Worm (Caenorhabditis elegans): ENCODE measurements around the gene egl-10.

Gene egl-10

DNA sequence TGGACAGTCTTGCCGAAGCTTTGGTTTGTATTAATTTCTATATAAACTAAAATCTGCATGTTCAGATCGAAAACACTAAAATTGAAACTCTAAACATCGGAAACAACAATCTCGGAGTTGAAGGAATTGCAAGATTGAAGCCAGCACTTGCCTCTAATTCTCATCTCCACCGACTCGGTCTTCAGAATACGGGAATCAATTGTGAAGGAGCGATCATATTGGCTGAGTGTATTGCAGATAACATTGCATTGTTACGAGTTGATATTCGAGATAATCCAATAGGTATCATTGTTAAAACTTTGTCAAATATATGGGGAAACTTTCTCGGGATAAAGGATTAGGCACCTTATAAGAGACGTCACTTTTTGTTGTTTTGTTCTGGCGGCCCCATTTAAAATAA is 7.5 kb upstream of the egl-10 start:
- TF ChIP-seq sma-9 (GFP tag; optimal IDR thresholded peaks at IDR 0.05) (no peak), sma-9 (tag; optimal IDR thresholded peaks at IDR 0.05) (no peak), unc-39 (tag; optimal IDR thresholded peaks at IDR 0.05) (no peak), elt-1 (tag; optimal IDR thresholded peaks at IDR 0.05) (no peak), peb-1 (tag; optimal IDR thresholded peaks at IDR 0.05) (no peak), unc-62 (GFP tag; optimal IDR thresholded peaks at IDR 0.05) (no peak), nhr-23 (tag; optimal IDR thresholded peaks at IDR 0.05) (no peak), lin-39 (tag; optimal IDR thresholded peaks at IDR 0.05) (no peak), nhr-77 (tag; optimal IDR thresholded peaks at IDR 0.05) (no peak)

DNA sequence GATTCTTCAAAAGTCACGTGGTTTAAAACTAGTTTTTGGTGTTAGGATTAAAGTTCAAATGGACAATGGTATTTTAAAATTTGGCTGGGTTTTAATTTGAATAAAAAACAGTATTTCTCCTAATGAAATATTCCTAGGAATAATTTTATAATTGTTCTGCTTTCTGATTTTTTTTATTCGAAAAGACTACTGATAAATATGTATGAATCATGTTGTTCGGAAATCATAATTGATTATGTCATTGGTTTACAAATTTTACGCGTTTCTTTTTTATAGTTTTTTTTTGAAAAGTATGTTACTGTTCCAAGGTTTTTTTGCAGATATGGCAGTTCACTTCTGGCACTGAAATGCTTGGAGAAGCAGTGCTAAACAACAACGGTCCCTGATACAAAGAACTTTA is 5.6 kb upstream of the egl-10 start, which contains the start of gene F28C1.3:
Gene F28C1.3, plus strand, starts transcription at position 301 of the 400 bp plus-strand sequence.
- TF ChIP-seq lin-11 (tag; optimal IDR thresholded peaks at IDR 0.05) (no peak), nhr-25 (tag; optimal IDR thresholded peaks at IDR 0.05) (no peak), fos-1 (tag; optimal IDR thresholded peaks at IDR 0.05) (no peak), egl-27 (tag; optimal IDR thresholded peaks at IDR 0.05) (no peak), peb-1 (tag; optimal IDR thresholded peaks at IDR 0.05) (no peak), nhr-237 (tag; optimal IDR thresholded peaks at IDR 0.05) (no peak), crh-2 (tag; optimal IDR thresholded peaks at IDR 0.05) (no peak), ztf-11 (tag; optimal IDR thresholded peaks at IDR 0.05) (no peak), nhr-11 (tag; optimal IDR thresholded peaks at IDR 0.05) (no peak), elt-3 (tag; optimal IDR thresholded peaks at IDR 0.05) (no peak), lin-39 (tag; optimal IDR thresholded peaks at IDR 0.05) (no peak), unc-39 (tag; optimal IDR thresholded peaks at IDR 0.05) (no peak)

DNA sequence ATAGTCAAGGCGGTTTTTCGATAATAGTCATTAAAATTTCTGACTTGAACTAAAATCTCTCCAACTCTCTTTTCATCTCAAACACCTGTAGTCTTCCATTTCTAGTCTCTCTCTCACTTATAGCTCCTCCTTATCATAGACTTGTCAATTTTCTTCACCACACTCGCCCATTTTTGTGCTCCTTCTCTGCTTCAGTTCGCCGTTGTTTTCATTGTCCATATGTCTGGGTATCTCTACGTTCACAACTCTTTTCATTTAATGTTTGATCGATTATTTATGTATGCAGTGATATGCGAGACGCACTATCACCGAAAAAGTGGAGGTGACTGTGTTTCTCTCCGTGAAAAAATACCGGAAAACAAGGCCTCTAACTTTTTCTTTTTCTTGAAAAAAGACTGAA is 4.9 kb upstream of the egl-10 start:
- peak; percentile 67 for TF ChIP-seq sma-9 (GFP tag; optimal IDR thresholded peaks at IDR 0.05)
- TF ChIP-seq sma-9 (tag; optimal IDR thresholded peaks at IDR 0.05), result no peak
- TF ChIP-seq gmeb-1 (tag; optimal IDR thresholded peaks at IDR 0.05), result peak; percentile 31
- TF ChIP-seq crh-2 (tag; optimal IDR thresholded peaks at IDR 0.05), result peak; percentile 21
- TF ChIP-seq F13H6.1 (tag; optimal IDR thresholded peaks at IDR 0.05), result peak; percentile 26
- TF ChIP-seq unc-55 (GFP tag; optimal IDR thresholded peaks at IDR 0.05), result no peak
- TF ChIP-seq nhr-10 (tag; optimal IDR thresholded peaks at IDR 0.05), result no peak
- no peak for TF ChIP-seq unc-62 (GFP tag; optimal IDR thresholded peaks at IDR 0.05)
- peak; percentile 96 for TF ChIP-seq fos-1 (tag; optimal IDR thresholded peaks at IDR 0.05)
- no peak for TF ChIP-seq R02D3.7 (tag; optimal IDR thresholded peaks at IDR 0.05)

DNA sequence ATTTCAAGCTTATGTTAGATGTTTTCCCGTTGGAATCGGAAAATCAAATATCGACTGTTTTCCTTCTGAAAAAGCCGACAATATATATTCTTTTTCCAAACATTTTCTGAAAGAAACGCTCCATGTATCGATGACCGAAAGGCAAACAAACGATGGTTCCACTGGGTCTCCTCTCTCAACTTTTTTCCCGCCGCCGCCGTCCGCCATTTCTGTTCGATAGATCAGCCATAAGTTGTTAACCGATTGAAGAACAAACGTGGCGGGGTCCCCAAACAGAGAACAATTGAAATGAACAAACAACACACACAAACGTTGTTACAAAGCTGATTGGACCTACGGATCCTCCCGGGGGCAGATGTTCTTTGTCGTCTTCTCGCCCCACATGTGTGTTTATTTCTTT is 3.8 kb upstream of the egl-10 start:
- TF ChIP-seq ztf-4 (tag; optimal IDR thresholded peaks at IDR 0.05) (no peak), nhr-129 (tag; optimal IDR thresholded peaks at IDR 0.05) (no peak), sma-9 (GFP tag; optimal IDR thresholded peaks at IDR 0.05) (peak; percentile 45), sma-9 (tag; optimal IDR thresholded peaks at IDR 0.05) (no peak), F13H6.1 (tag; optimal IDR thresholded peaks at IDR 0.05) (peak; percentile 7), nhr-6 (tag; optimal IDR thresholded peaks at IDR 0.05) (no peak), lin-13 (GFP tag; optimal IDR thresholded peaks at IDR 0.05) (no peak), ceh-16 (tag; optimal IDR thresholded peaks at IDR 0.05) (no peak)

DNA sequence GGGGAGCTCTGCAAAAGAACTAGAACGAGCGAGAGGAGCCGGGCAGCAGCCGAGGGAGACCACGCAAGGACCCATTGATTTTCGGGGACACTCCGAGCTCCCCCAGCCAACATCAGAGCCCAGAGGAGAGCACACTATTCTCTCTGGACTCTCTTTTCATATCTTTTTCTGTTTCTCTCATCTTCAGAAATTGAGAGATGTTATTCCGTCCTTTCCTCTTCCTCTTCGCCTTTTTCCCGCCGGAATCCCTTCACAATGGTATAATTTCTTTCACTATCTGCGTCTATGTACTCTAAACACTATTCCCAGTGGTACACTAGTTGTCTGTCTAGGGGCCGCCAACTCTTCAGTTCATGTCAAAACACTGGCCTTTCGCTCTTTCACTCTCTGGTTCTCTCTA is 2.6 kb upstream of the egl-10 start:
- no peak for TF ChIP-seq ceh-82 (tag; optimal IDR thresholded peaks at IDR 0.05)
- TF ChIP-seq skn-1 (tag; optimal IDR thresholded peaks at IDR 0.05), result no peak
- TF ChIP-seq ceh-16 (tag; optimal IDR thresholded peaks at IDR 0.05), result no peak
- peak in 1 of 2 experiments; percentile 67 for TF ChIP-seq mdl-1 (tag; optimal IDR thresholded peaks at IDR 0.05)
- no peak for TF ChIP-seq peb-1 (tag; optimal IDR thresholded peaks at IDR 0.05)
- peak; percentile 95 for TF ChIP-seq sma-9 (GFP tag; optimal IDR thresholded peaks at IDR 0.05)
- peak; percentile 23 for TF ChIP-seq sma-9 (tag; optimal IDR thresholded peaks at IDR 0.05)
- peak; percentile 59 for TF ChIP-seq ztf-4 (tag; optimal IDR thresholded peaks at IDR 0.05)
- TF ChIP-seq fos-1 (tag; optimal IDR thresholded peaks at IDR 0.05), result peak; percentile 20
- peak; percentile 66 for TF ChIP-seq nhr-21 (tag; optimal IDR thresholded peaks at IDR 0.05)
- peak; percentile 89 for TF ChIP-seq crh-2 (tag; optimal IDR thresholded peaks at IDR 0.05)
- peak; percentile 86 for TF ChIP-seq nhr-129 (tag; optimal IDR thresholded peaks at IDR 0.05)
- peak; percentile 26 for TF ChIP-seq blmp-1 (tag; optimal IDR thresholded peaks at IDR 0.05; ENCODE audit: insufficient read depth)
- no peak for TF ChIP-seq unc-62 (GFP tag; optimal IDR thresholded peaks at IDR 0.05)
- TF ChIP-seq nhr-77 (tag; optimal IDR thresholded peaks at IDR 0.05), result no peak
- TF ChIP-seq alr-1 (tag; optimal IDR thresholded peaks at IDR 0.05), result no peak
- TF ChIP-seq nhr-23 (tag; optimal IDR thresholded peaks at IDR 0.05), result no peak
- peak; percentile 32 for TF ChIP-seq snpc-4 (tag; optimal IDR thresholded peaks at IDR 0.05)
- TF ChIP-seq ZK546.5 (tag; optimal IDR thresholded peaks at IDR 0.05), result no peak
- no peak for TF ChIP-seq lin-39 (tag; optimal IDR thresholded peaks at IDR 0.05)
- no peak for TF ChIP-seq elt-3 (tag; optimal IDR thresholded peaks at IDR 0.05)
- TF ChIP-seq ztf-11 (tag; optimal IDR thresholded peaks at IDR 0.05), result no peak
- peak; percentile 93 for TF ChIP-seq zag-1 (tag; optimal IDR thresholded peaks at IDR 0.05)
- no peak for TF ChIP-seq mbf-1 (tag; optimal IDR thresholded peaks at IDR 0.05)
- peak; percentile 55 for TF ChIP-seq gmeb-1 (tag; optimal IDR thresholded peaks at IDR 0.05)
- peak; percentile 96 for TF ChIP-seq C34F6.9 (tag; optimal IDR thresholded peaks at IDR 0.05)
- TF ChIP-seq ztf-1 (GFP tag; conservative IDR thresholded peaks at IDR 0.05), result no peak
- no peak for TF ChIP-seq nhr-12 (tag; optimal IDR thresholded peaks at IDR 0.05)
- TF ChIP-seq sem-4 (tag; optimal IDR thresholded peaks at IDR 0.05), result peak; percentile 80
- TF ChIP-seq lin-13 (GFP tag; optimal IDR thresholded peaks at IDR 0.05), result peak; percentile 64
- peak; percentile 55 to 84 for TF ChIP-seq lsy-2 (tag; optimal IDR thresholded peaks at IDR 0.05)
- peak; percentile 53 for TF ChIP-seq sma-3 (GFP tag; optimal IDR thresholded peaks at IDR 0.05)

Measured in whole organism, L2 larva.